Worm (Caenorhabditis elegans) whole organism, mixed stage, embryonic: Measurements from ENCODE around the gene cpd-2.

ENCODE experiments used
- M03D4.4 ChIP-seq: sonication (generic microtip); optimal IDR thresholded peaks from 2 replicates; lab custom pipeline; 2017; ENCODE audit warnings: mild to moderate bottlenecking, missing genetic modification characterization, missing compliant biosample characterization
- bed-3 ChIP-seq: fragments of 200-800 bp; sonication (Bioruptor generic); optimal IDR thresholded peaks from 3 replicates; lab custom pipeline; 2018; ENCODE audit warnings: mild to moderate bottlenecking, missing genetic modification characterization, moderate library complexity, missing compliant biosample characterization
- blmp-1 ChIP-seq: fragments of 150-350 bp; optimal IDR thresholded peaks from 2 replicates; lab custom pipeline; 2014; ENCODE audit warnings: missing biosample characterization, missing genetic modification characterization
- ceh-39 ChIP-seq: fragments of 150-350 bp; optimal IDR thresholded peaks from 2 replicates; lab custom pipeline; 2014; ENCODE audit warnings: missing biosample characterization, missing genetic modification characterization
- ceh-43 ChIP-seq: fragments of 200-800 bp; sonication (Bioruptor generic); optimal IDR thresholded peaks from 2 replicates; lab custom pipeline; 2018; ENCODE audit warnings: mild to moderate bottlenecking, missing genetic modification characterization, moderate library complexity, missing compliant biosample characterization
- ceh-83 ChIP-seq: fragments of 200-800 bp; sonication (Bioruptor generic); optimal IDR thresholded peaks from 2 replicates; lab custom pipeline; 2018; ENCODE audit warnings: mild to moderate bottlenecking, missing genetic modification characterization, missing compliant biosample characterization
- ces-1 ChIP-seq: fragments of 150-350 bp; optimal IDR thresholded peaks from 2 replicates; lab custom pipeline; 2014; ENCODE audit warnings: missing biosample characterization, missing genetic modification reagents, missing genetic modification characterization
- cnd-1 ChIP-seq: fragments of 200-800 bp; sonication (Bioruptor generic); optimal IDR thresholded peaks from 2 replicates; lab custom pipeline; 2018; ENCODE audit warnings: mild to moderate bottlenecking, missing genetic modification characterization, missing compliant biosample characterization
- drap-1 ChIP-seq: fragments of 200-800 bp; sonication (Bioruptor generic); optimal IDR thresholded peaks from 3 replicates; lab custom pipeline; 2018; ENCODE audit warnings: mild to moderate bottlenecking, missing genetic modification characterization, missing compliant biosample characterization
- elt-1 ChIP-seq: sonication (generic microtip); optimal IDR thresholded peaks from 2 replicates; lab custom pipeline; 2017; ENCODE audit warnings: missing genetic modification characterization, mild to moderate bottlenecking, missing compliant biosample characterization, antibody characterized with exemption, moderate library complexity, borderline replicate concordance; ENCODE audit not compliant: insufficient read depth
- elt-3 ChIP-seq: fragments of 150-350 bp; optimal IDR thresholded peaks from 2 replicates; lab custom pipeline; 2014; ENCODE audit warnings: missing biosample characterization, missing genetic modification characterization
- flh-1 ChIP-seq: fragments of 200-800 bp; sonication (Bioruptor generic); optimal IDR thresholded peaks from 2 replicates; lab custom pipeline; 2018; ENCODE audit warnings: mild to moderate bottlenecking, missing genetic modification characterization, moderate library complexity, missing compliant biosample characterization
- ham-2 ChIP-seq: fragments of 200-800 bp; sonication (Bioruptor generic); optimal IDR thresholded peaks from 2 replicates; lab custom pipeline; 2018; ENCODE audit warnings: mild to moderate bottlenecking, missing genetic modification characterization, missing compliant biosample characterization
- hlh-1 ChIP-seq: fragments of 150-350 bp; optimal IDR thresholded peaks from 2 replicates; lab custom pipeline; 2014; ENCODE audit warnings: missing biosample characterization, missing genetic modification reagents, missing genetic modification characterization
- lin-13 ChIP-seq: fragments of 150-350 bp; optimal IDR thresholded peaks from 2 replicates; lab custom pipeline; 2014; ENCODE audit warnings: missing biosample characterization, missing genetic modification characterization
- lin-32 ChIP-seq: fragments of 200-800 bp; sonication (Bioruptor generic); optimal IDR thresholded peaks from 2 replicates; lab custom pipeline; 2018; ENCODE audit warnings: mild to moderate bottlenecking, missing genetic modification characterization, missing compliant biosample characterization
- lsy-2 ChIP-seq: fragments of 150-350 bp; optimal IDR thresholded peaks from 2 replicates; lab custom pipeline; 2014; ENCODE audit warnings: missing biosample characterization, missing genetic modification characterization
- mab-5 ChIP-seq: fragments of 150-350 bp; optimal IDR thresholded peaks from 2 replicates; lab custom pipeline; 2014; ENCODE audit warnings: missing biosample characterization, missing genetic modification characterization
- mep-1 ChIP-seq: fragments of 150-350 bp; optimal IDR thresholded peaks from 2 replicates; lab custom pipeline; 2017; ENCODE audit warnings: missing biosample characterization, missing genetic modification reagents, missing genetic modification characterization, inconsistent platforms
- mls-2 ChIP-seq: sonication (generic microtip); optimal IDR thresholded peaks from 2 replicates; lab custom pipeline; 2016; ENCODE audit warnings: mild to moderate bottlenecking, missing genetic modification characterization, moderate library complexity, missing compliant biosample characterization
- nhr-12 ChIP-seq: fragments of 150-350 bp; optimal IDR thresholded peaks from 2 replicates; lab custom pipeline; 2014; ENCODE audit warnings: missing biosample characterization, missing genetic modification characterization
- nhr-237 ChIP-seq: fragments of 150-350 bp; optimal IDR thresholded peaks from 2 replicates; lab custom pipeline; 2014; ENCODE audit warnings: missing biosample characterization, missing genetic modification characterization
- nhr-28 ChIP-seq: fragments of 150-350 bp; optimal IDR thresholded peaks from 2 replicates; lab custom pipeline; 2014; ENCODE audit warnings: missing biosample characterization, missing genetic modification characterization
- nhr-76 ChIP-seq: sonication (generic microtip); optimal IDR thresholded peaks from 2 replicates; lab custom pipeline; 2017; ENCODE audit warnings: missing biosample characterization, missing genetic modification characterization
- pha-4 ChIP-seq: fragments of 150-350 bp; optimal IDR thresholded peaks from 2 replicates; lab custom pipeline; 2018; ENCODE audit warnings: missing biosample characterization, missing genetic modification reagents, missing genetic modification characterization
- sem-2 ChIP-seq: fragments of 200-800 bp; sonication (Bioruptor generic); optimal IDR thresholded peaks from 2 replicates; lab custom pipeline; 2018; ENCODE audit warnings: mild to moderate bottlenecking, missing genetic modification characterization, missing compliant biosample characterization
- snpc-4 ChIP-seq: fragments of 150-350 bp; optimal IDR thresholded peaks from 2 replicates; lab custom pipeline; 2014; ENCODE audit warnings: missing biosample characterization, missing genetic modification characterization
- sptf-1 ChIP-seq: sonication (generic microtip); optimal IDR thresholded peaks from 2 replicates; lab custom pipeline; 2017; ENCODE audit warnings: mild to moderate bottlenecking, missing genetic modification characterization, moderate library complexity, missing compliant biosample characterization
- tbx-8 ChIP-seq: fragments of 200-800 bp; sonication (Bioruptor generic); optimal IDR thresholded peaks from 2 replicates; lab custom pipeline; 2018; ENCODE audit warnings: mild to moderate bottlenecking, missing genetic modification characterization, moderate library complexity, missing compliant biosample characterization
- unc-120 ChIP-seq: sonication (generic microtip); optimal IDR thresholded peaks from 2 replicates; lab custom pipeline; 2017; ENCODE audit warnings: missing genetic modification characterization, missing compliant biosample characterization; ENCODE audit not compliant: poor library complexity, severe bottlenecking
- unc-62 ChIP-seq: fragments of 150-350 bp; optimal IDR thresholded peaks from 2 replicates; lab custom pipeline; 2014; ENCODE audit warnings: missing biosample characterization, missing genetic modification reagents, missing genetic modification characterization
- zip-8 ChIP-seq: fragments of 150-350 bp; optimal IDR thresholded peaks from 2 replicates; lab custom pipeline; 2014; ENCODE audit warnings: missing biosample characterization, missing genetic modification characterization
- ztf-11 ChIP-seq: fragments of 150-350 bp; optimal IDR thresholded peaks from 2 replicates; lab custom pipeline; 2014; ENCODE audit warnings: missing biosample characterization, missing genetic modification characterization

Gene cpd-2

DNA sequence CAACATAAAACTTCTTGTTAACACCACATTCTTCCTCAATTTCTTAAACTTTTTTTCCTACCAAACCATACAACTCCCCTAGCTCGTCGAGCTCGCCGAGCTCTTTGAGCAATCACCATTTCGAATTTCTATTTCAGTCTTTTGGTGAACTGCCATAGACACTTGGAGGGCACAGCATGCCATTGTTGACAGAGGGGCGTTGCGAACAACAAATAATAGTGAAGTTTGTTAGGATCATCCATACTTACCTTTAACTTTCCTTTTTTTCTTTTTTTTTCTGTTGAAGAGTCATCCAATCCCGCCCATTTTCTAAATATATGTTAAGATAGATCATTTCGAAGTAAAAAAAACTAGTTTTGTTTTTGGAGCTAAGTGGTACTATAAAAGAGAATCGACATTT lies 32.4 kb downstream of the cpd-2 start, which contains the start of gene idpp-14:
Gene idpp-14 (plus strand): TSS at position 324 of the 400 bp plus-strand sequence.
- TF ChIP-seq flh-1 (no peak), mab-5 (tag; lab: Kevin White, UChicago) (no peak), ceh-83 (GFP tag; lab: Kevin White, UChicago) (no peak), elt-1 (tag; lab: Kevin White, UChicago) (no peak), sem-2 (GFP tag; lab: Kevin White, UChicago) (no peak), nhr-76 (no peak), drap-1 (GFP tag; lab: Kevin White, UChicago) (no peak), ztf-11 (tag; lab: Kevin White, UChicago) (no peak), lin-32 (GFP tag; lab: Kevin White, UChicago) (no peak), pha-4 (tag; lab: Kevin White, UChicago) (no peak), mls-2 (tag; lab: Kevin White, UChicago) (no peak), sptf-1 (no peak), unc-62 (GFP tag; lab: Kevin White, UChicago) (no peak), ham-2 (GFP tag; lab: Kevin White, UChicago) (no peak), tbx-8 (no peak), ces-1 (GFP tag; lab: Kevin White, UChicago) (no peak)
- TF ChIP-seq, all 35 proteins: peak for 0

DNA sequence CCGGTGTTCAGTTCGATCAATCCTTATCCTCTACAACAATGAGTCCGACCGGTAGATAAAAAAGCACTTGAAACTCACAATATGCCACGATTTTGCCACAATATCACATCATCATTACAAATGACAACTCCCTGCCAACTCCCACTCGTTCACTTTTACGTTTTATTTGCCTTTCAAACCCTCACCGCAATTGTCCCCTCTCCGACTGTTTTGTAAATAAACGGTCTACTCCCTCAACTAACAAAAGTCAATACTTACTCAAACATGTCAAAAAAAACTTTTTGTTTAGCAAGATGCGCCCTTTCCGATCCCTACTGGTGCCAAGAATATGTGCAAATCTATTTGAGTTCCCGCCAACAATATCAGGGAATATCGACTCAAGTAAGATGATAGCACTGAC lies 35.4 kb downstream of the cpd-2 start, which contains the start of gene C30F2.2:
Gene C30F2.2 (minus strand): TSS at position 122 of the 400 bp plus-strand sequence.
- TF ChIP-seq pha-4 (tag; lab: Kevin White, UChicago) = peak; percentile 76
- TF ChIP-seq lin-32 (GFP tag; lab: Kevin White, UChicago) = no peak

DNA sequence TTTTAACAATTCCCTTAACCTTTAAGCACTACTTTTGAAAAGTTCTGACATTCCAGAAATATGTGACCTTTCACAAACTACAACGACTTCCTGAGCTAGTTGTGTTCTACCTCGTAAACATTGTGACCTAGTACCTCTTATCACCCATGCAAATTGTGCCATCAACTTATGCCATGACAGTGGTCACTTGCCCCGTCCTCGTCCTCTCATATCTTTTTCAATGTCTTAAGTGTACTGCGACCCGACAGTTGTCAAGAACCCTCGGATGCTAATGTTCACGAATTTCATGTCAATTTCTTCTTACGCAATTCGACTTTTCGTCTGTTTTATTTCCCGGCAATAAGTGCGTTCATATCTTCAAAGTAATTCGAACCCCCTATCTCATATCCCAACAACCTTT lies 38.2 kb downstream of the cpd-2 start:
- TF ChIP-seq elt-3 (tag; lab: Kevin White, UChicago) (no peak), mab-5 (tag; lab: Kevin White, UChicago) (no peak), hlh-1 (peak; percentile 83), drap-1 (GFP tag; lab: Kevin White, UChicago) (no peak)

DNA sequence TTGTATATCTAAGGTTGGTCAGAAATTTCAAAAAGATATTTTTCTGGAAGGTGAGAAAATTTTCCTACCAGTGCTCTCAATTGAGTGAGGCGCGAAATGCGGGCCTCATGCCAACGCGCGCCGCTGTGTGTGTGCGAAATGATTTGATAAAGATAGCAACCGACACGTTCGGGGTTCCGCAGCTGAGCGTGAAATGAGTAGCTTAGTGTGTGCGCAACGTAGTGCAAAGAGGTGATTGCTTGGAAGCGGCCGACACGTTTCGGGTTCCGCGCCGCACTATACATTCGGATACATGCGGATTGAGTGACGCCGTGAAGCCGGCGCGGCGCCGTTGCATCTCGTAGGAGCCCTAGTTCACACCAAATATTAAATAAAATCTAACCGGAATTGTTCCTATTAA lies 41.5 kb downstream of the cpd-2 start:
- TF ChIP-seq mls-2 (tag; lab: Kevin White, UChicago) (no peak), lin-13 (tag; lab: Kevin White, UChicago) (no peak), blmp-1 (tag; lab: Kevin White, UChicago) (no peak), nhr-12 (tag; lab: Kevin White, UChicago) (no peak), ceh-83 (GFP tag; lab: Kevin White, UChicago) (no peak), cnd-1 (tag; lab: Kevin White, UChicago) (no peak), mep-1 (no peak), zip-8 (tag; lab: Kevin White, UChicago) (no peak), elt-3 (tag; lab: Kevin White, UChicago) (no peak), M03D4.4 (tag; lab: Kevin White, UChicago) (no peak), nhr-237 (tag; lab: Kevin White, UChicago) (no peak), unc-120 (tag; lab: Kevin White, UChicago) (no peak), elt-1 (tag; lab: Kevin White, UChicago) (no peak)

DNA sequence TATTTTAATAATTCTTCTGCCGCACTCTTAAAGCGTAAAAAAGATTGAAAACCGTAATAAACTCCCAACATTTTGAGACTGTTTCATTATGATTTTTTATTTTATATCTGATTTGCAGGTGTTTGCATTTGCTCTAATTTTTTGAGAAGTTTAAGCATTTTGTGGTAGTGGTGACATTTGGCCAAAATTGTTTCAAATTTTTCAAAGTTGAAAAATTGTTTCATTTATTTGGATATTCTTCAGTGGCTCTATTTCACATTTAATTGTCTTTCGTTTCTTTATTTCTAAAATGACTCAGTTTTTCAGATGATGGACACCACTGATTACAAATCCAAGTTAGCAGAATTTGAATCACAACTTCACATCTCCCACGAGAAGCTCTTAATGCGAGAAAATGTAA lies 44.7 kb downstream of the cpd-2 start, which contains the start of gene C30F2.5:
Gene C30F2.5 (plus strand): TSS at position 301 of the 400 bp plus-strand sequence.
- TF ChIP-seq nhr-12 (tag; lab: Kevin White, UChicago) (no peak), ztf-11 (tag; lab: Kevin White, UChicago) (no peak), nhr-28 (tag; lab: Kevin White, UChicago) (no peak), nhr-76 (no peak), mab-5 (tag; lab: Kevin White, UChicago) (no peak)
- TF ChIP-seq, all 35 proteins: peak for 0

DNA sequence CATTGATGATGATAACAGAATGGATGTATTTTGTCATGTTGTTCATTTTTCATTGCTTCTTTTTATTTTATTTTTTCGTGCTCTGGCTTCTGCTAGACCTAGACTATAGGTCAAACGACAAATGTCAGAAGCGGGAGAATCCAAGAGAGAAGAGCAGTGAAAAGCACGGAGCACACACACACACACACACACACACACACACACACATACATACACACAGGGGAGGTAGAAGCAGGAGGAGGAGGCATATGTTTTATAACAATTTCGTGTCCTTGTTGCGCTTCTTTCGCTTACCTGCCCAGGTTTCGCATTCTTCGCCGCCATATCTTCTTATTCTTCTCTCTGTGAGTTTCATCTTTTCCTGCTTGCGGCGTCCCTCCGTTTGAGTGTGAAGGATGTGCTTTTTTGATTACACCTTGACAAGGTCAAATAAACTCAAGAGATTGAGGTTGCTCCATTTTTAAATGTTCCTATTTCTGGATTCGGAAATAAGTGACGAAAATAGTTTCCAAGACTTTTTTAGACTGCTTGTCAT lies 48.5 kb downstream of the cpd-2 start:
- TF ChIP-seq drap-1 (GFP tag; lab: Kevin White, UChicago) = no peak
- peak; percentile 46 for TF ChIP-seq hlh-1
- no peak for TF ChIP-seq elt-3 (tag; lab: Kevin White, UChicago)
- TF ChIP-seq M03D4.4 (tag; lab: Kevin White, UChicago) = no peak
- no peak for TF ChIP-seq snpc-4
- TF ChIP-seq ceh-39 = no peak
- no peak for TF ChIP-seq lsy-2
- TF ChIP-seq mep-1 = no peak
- TF ChIP-seq sptf-1 = peak; percentile 1
- TF ChIP-seq unc-120 (tag; lab: Kevin White, UChicago) = peak; percentile 47
- TF ChIP-seq nhr-12 (tag; lab: Kevin White, UChicago) = no peak
- TF ChIP-seq ceh-43 (GFP tag; lab: Kevin White, UChicago) = no peak
- no peak for TF ChIP-seq bed-3
- TF ChIP-seq lin-13 (tag; lab: Kevin White, UChicago) = no peak
- no peak for TF ChIP-seq blmp-1 (tag; lab: Kevin White, UChicago)
- TF ChIP-seq, all 35 proteins: peak for 3
